Fruit fly (Drosophila melanogaster) whole organism, adult: ENCODE data around the gene CG3703.
A peak's percentile ranks its signal among the peaks of the same experiment; 100 is the strongest.

ENCODE experiments used
- CG11617 ChIP-seq: fragments of 200-800 bp; sonication (Bioruptor generic); optimal IDR thresholded peaks from 2 replicates; lab custom pipeline; 2017; ENCODE audit warnings: mild to moderate bottlenecking, missing biosample characterization, missing genetic modification reagents, missing genetic modification characterization
- CG12768 ChIP-seq: fragments of 200-800 bp; sonication (Bioruptor generic); optimal IDR thresholded peaks from 2 replicates; lab custom pipeline; 2017; ENCODE audit warnings: missing biosample characterization, missing genetic modification characterization, mild to moderate bottlenecking, moderate library complexity, missing genetic modification reagents
- CG14711 ChIP-seq: fragments of 200-800 bp; sonication (Bioruptor generic); optimal IDR thresholded peaks from 2 replicates; lab custom pipeline; 2018; ENCODE audit warnings: missing biosample characterization, mild to moderate bottlenecking, missing genetic modification characterization, moderate library complexity
- CG7045 ChIP-seq: fragments of 200-800 bp; sonication (Bioruptor generic); optimal IDR thresholded peaks from 2 replicates; lab custom pipeline; 2017; ENCODE audit warnings: missing biosample characterization, mild to moderate bottlenecking, missing genetic modification characterization
- CG7101 ChIP-seq: fragments of 200-800 bp; sonication (Bioruptor generic); optimal IDR thresholded peaks from 2 replicates; lab custom pipeline; 2018; ENCODE audit warnings: missing biosample characterization, mild to moderate bottlenecking, missing genetic modification characterization, moderate library complexity
- Hr96 ChIP-seq: fragments of 200-800 bp; sonication (Bioruptor generic); optimal IDR thresholded peaks from 2 replicates; lab custom pipeline; 2016; ENCODE audit warnings: missing biosample characterization, missing genetic modification characterization
- cic ChIP-seq: fragments of 200-800 bp; sonication (Bioruptor generic); optimal IDR thresholded peaks from 2 replicates; lab custom pipeline; 2017; ENCODE audit warnings: missing biosample characterization, mild to moderate bottlenecking, missing genetic modification characterization, moderate library complexity
- cnc ChIP-seq, 2 experiments: fragments of >200 bp; optimal IDR thresholded peaks; 2 replicates each; lab custom pipeline; 2017
- ovo ChIP-seq: fragments of 200-800 bp; sonication (Bioruptor generic); optimal IDR thresholded peaks from 2 replicates; lab custom pipeline; 2016; ENCODE audit warnings: missing biosample characterization, missing genetic modification characterization
- pad ChIP-seq: fragments of 200-800 bp; sonication (Bioruptor generic); optimal IDR thresholded peaks from 3 replicates; lab custom pipeline; 2017; ENCODE audit warnings: missing biosample characterization, missing genetic modification characterization, mild to moderate bottlenecking, moderate library complexity, missing genetic modification reagents

DNA sequence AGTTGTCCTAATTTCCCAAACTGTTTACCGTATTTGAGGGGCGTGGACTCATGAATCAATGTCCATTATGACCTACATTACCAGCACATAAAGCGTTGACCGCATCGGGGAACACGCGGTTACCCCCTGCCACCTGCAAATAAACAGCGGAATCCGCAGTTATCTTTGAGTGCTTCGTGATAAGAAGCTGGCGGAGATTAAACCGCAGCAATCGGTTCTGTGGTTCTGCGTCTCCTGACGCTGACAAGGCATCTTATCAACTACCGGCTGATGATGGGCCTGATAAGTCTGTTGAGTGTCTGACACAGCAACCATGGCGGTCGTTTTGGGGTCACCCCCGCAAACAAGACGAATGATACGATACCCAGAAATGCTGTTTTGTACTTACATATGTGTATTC is 589 bp upstream of the CG3703 start:
- TF ChIP-seq pad (GFP tag; lab: Kevin White, UChicago): no peak
- TF ChIP-seq cnc (optimal IDR thresholded peaks at IDR 0.05; lab: Kevin White, UChicago): no peak
- TF ChIP-seq CG11617 (GFP tag; lab: Kevin White, UChicago): no peak
- TF ChIP-seq CG7101 (tag; lab: Kevin White, UChicago): no peak
- TF ChIP-seq CG7045: no peak
- no peak for TF ChIP-seq Hr96 (GFP tag; lab: Kevin White, UChicago)
- TF ChIP-seq CG12768 (GFP tag; lab: Kevin White, UChicago): peak; percentile 35
- no peak for TF ChIP-seq CG14711 (tag; lab: Kevin White, UChicago)
- no peak for TF ChIP-seq ovo (GFP tag; lab: Kevin White, UChicago)
- peak; percentile 49 for TF ChIP-seq cic (GFP tag; lab: Kevin White, UChicago)
